Worm (Caenorhabditis elegans) whole organism, late embryonic: ENCODE data around the gene lgc-49.

Source experiments
- K09A11.1 ChIP-seq: sonication (generic microtip); optimal IDR thresholded peaks from 2 replicates; lab custom pipeline; 2017; ENCODE audit warnings: antibody characterized with exemption, mild to moderate bottlenecking, missing genetic modification characterization, missing compliant biosample characterization; ENCODE audit not compliant: insufficient read depth
- fkh-10 ChIP-seq: fragments of 150-350 bp; optimal IDR thresholded peaks from 2 replicates; lab custom pipeline; 2014; ENCODE audit warnings: missing biosample characterization, missing genetic modification reagents, missing genetic modification characterization
- lin-11 ChIP-seq: fragments of 200-800 bp; sonication (Bioruptor generic); optimal IDR thresholded peaks from 2 replicates; lab custom pipeline; 2018; ENCODE audit warnings: mild to moderate bottlenecking, missing genetic modification characterization, missing compliant biosample characterization
- pax-1 ChIP-seq: fragments of 150-350 bp; optimal IDR thresholded peaks from 2 replicates; lab custom pipeline; 2014; ENCODE audit warnings: missing biosample characterization, missing genetic modification characterization
- sox-4 ChIP-seq: sonication (generic microtip); optimal IDR thresholded peaks from 2 replicates; lab custom pipeline; 2017; ENCODE audit warnings: mild to moderate bottlenecking, missing genetic modification characterization, inconsistent platforms, missing compliant biosample characterization

DNA sequence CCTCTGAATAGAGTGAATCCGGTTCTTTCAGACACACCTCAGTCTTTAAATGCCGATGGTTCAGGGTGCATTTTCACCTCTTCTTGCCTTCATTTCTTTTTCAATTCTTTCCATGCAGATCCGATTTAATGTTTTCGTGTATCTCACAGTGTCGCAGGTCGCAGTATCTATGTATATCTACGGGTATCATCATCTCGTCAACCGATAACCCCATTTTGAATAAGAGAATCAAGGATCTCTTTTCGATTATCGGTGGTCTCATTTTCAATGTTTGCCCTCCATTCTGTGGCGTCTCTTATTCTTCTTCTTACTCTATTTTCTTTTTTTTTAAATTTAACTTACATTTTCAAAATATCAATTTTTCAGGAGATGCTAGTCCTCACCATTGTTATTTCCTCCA, 29.9 kb downstream of the lgc-49 start, which contains the start of gene T19B10.2:
- TF ChIP-seq pax-1 (tag; lab: Kevin White, UChicago) = no peak
- no peak for TF ChIP-seq lin-11 (tag; lab: Kevin White, UChicago)
- no peak for TF ChIP-seq K09A11.1
- no peak for TF ChIP-seq sox-4 (tag; lab: Kevin White, UChicago)
- TF ChIP-seq fkh-10 (GFP tag; lab: Kevin White, UChicago) = no peak
